Worm (Caenorhabditis elegans) whole organism, mixed stage, embryonic: ENCODE data around the gene Y73F8A.27.

Experiments used
- M03D4.4 ChIP-seq: sonication (generic microtip); optimal IDR thresholded peaks from 2 replicates; lab custom pipeline; 2017; ENCODE audit warnings: mild to moderate bottlenecking, missing genetic modification characterization, missing compliant biosample characterization
- bed-3 ChIP-seq: fragments of 200-800 bp; sonication (Bioruptor generic); optimal IDR thresholded peaks from 3 replicates; lab custom pipeline; 2018; ENCODE audit warnings: mild to moderate bottlenecking, missing genetic modification characterization, moderate library complexity, missing compliant biosample characterization
- blmp-1 ChIP-seq: fragments of 150-350 bp; optimal IDR thresholded peaks from 2 replicates; lab custom pipeline; 2014; ENCODE audit warnings: missing biosample characterization, missing genetic modification characterization
- ceh-39 ChIP-seq: fragments of 150-350 bp; optimal IDR thresholded peaks from 2 replicates; lab custom pipeline; 2014; ENCODE audit warnings: missing biosample characterization, missing genetic modification characterization
- ceh-43 ChIP-seq: fragments of 200-800 bp; sonication (Bioruptor generic); optimal IDR thresholded peaks from 2 replicates; lab custom pipeline; 2018; ENCODE audit warnings: mild to moderate bottlenecking, missing genetic modification characterization, moderate library complexity, missing compliant biosample characterization
- ceh-83 ChIP-seq: fragments of 200-800 bp; sonication (Bioruptor generic); optimal IDR thresholded peaks from 2 replicates; lab custom pipeline; 2018; ENCODE audit warnings: mild to moderate bottlenecking, missing genetic modification characterization, missing compliant biosample characterization
- ces-1 ChIP-seq: fragments of 150-350 bp; optimal IDR thresholded peaks from 2 replicates; lab custom pipeline; 2014; ENCODE audit warnings: missing biosample characterization, missing genetic modification reagents, missing genetic modification characterization
- cnd-1 ChIP-seq: fragments of 200-800 bp; sonication (Bioruptor generic); optimal IDR thresholded peaks from 2 replicates; lab custom pipeline; 2018; ENCODE audit warnings: mild to moderate bottlenecking, missing genetic modification characterization, missing compliant biosample characterization
- drap-1 ChIP-seq: fragments of 200-800 bp; sonication (Bioruptor generic); optimal IDR thresholded peaks from 3 replicates; lab custom pipeline; 2018; ENCODE audit warnings: mild to moderate bottlenecking, missing genetic modification characterization, missing compliant biosample characterization
- elt-1 ChIP-seq: sonication (generic microtip); optimal IDR thresholded peaks from 2 replicates; lab custom pipeline; 2017; ENCODE audit warnings: missing genetic modification characterization, mild to moderate bottlenecking, missing compliant biosample characterization, antibody characterized with exemption, moderate library complexity, borderline replicate concordance; ENCODE audit not compliant: insufficient read depth
- elt-3 ChIP-seq: fragments of 150-350 bp; optimal IDR thresholded peaks from 2 replicates; lab custom pipeline; 2014; ENCODE audit warnings: missing biosample characterization, missing genetic modification characterization
- flh-1 ChIP-seq: fragments of 200-800 bp; sonication (Bioruptor generic); optimal IDR thresholded peaks from 2 replicates; lab custom pipeline; 2018; ENCODE audit warnings: mild to moderate bottlenecking, missing genetic modification characterization, moderate library complexity, missing compliant biosample characterization
- ham-2 ChIP-seq: fragments of 200-800 bp; sonication (Bioruptor generic); optimal IDR thresholded peaks from 2 replicates; lab custom pipeline; 2018; ENCODE audit warnings: mild to moderate bottlenecking, missing genetic modification characterization, missing compliant biosample characterization
- hlh-1 ChIP-seq: fragments of 150-350 bp; optimal IDR thresholded peaks from 2 replicates; lab custom pipeline; 2014; ENCODE audit warnings: missing biosample characterization, missing genetic modification reagents, missing genetic modification characterization
- lin-13 ChIP-seq: fragments of 150-350 bp; optimal IDR thresholded peaks from 2 replicates; lab custom pipeline; 2014; ENCODE audit warnings: missing biosample characterization, missing genetic modification characterization
- lin-32 ChIP-seq: fragments of 200-800 bp; sonication (Bioruptor generic); optimal IDR thresholded peaks from 2 replicates; lab custom pipeline; 2018; ENCODE audit warnings: mild to moderate bottlenecking, missing genetic modification characterization, missing compliant biosample characterization
- lsy-2 ChIP-seq: fragments of 150-350 bp; optimal IDR thresholded peaks from 2 replicates; lab custom pipeline; 2014; ENCODE audit warnings: missing biosample characterization, missing genetic modification characterization
- mab-5 ChIP-seq: fragments of 150-350 bp; optimal IDR thresholded peaks from 2 replicates; lab custom pipeline; 2014; ENCODE audit warnings: missing biosample characterization, missing genetic modification characterization
- mep-1 ChIP-seq: fragments of 150-350 bp; optimal IDR thresholded peaks from 2 replicates; lab custom pipeline; 2017; ENCODE audit warnings: missing biosample characterization, missing genetic modification reagents, missing genetic modification characterization, inconsistent platforms
- mls-2 ChIP-seq: sonication (generic microtip); optimal IDR thresholded peaks from 2 replicates; lab custom pipeline; 2016; ENCODE audit warnings: mild to moderate bottlenecking, missing genetic modification characterization, moderate library complexity, missing compliant biosample characterization
- nhr-12 ChIP-seq: fragments of 150-350 bp; optimal IDR thresholded peaks from 2 replicates; lab custom pipeline; 2014; ENCODE audit warnings: missing biosample characterization, missing genetic modification characterization
- nhr-2 ChIP-seq: fragments of 150-350 bp; optimal IDR thresholded peaks from 2 replicates; lab custom pipeline; 2014; ENCODE audit warnings: missing biosample characterization, missing genetic modification characterization
- nhr-237 ChIP-seq: fragments of 150-350 bp; optimal IDR thresholded peaks from 2 replicates; lab custom pipeline; 2014; ENCODE audit warnings: missing biosample characterization, missing genetic modification characterization
- nhr-28 ChIP-seq: fragments of 150-350 bp; optimal IDR thresholded peaks from 2 replicates; lab custom pipeline; 2014; ENCODE audit warnings: missing biosample characterization, missing genetic modification characterization
- nhr-76 ChIP-seq: sonication (generic microtip); optimal IDR thresholded peaks from 2 replicates; lab custom pipeline; 2017; ENCODE audit warnings: missing biosample characterization, missing genetic modification characterization
- pha-4 ChIP-seq: fragments of 150-350 bp; optimal IDR thresholded peaks from 2 replicates; lab custom pipeline; 2018; ENCODE audit warnings: missing biosample characterization, missing genetic modification reagents, missing genetic modification characterization
- sem-2 ChIP-seq: fragments of 200-800 bp; sonication (Bioruptor generic); optimal IDR thresholded peaks from 2 replicates; lab custom pipeline; 2018; ENCODE audit warnings: mild to moderate bottlenecking, missing genetic modification characterization, missing compliant biosample characterization
- snpc-4 ChIP-seq: fragments of 150-350 bp; optimal IDR thresholded peaks from 2 replicates; lab custom pipeline; 2014; ENCODE audit warnings: missing biosample characterization, missing genetic modification characterization
- sptf-1 ChIP-seq: sonication (generic microtip); optimal IDR thresholded peaks from 2 replicates; lab custom pipeline; 2017; ENCODE audit warnings: mild to moderate bottlenecking, missing genetic modification characterization, moderate library complexity, missing compliant biosample characterization
- tbx-8 ChIP-seq: fragments of 200-800 bp; sonication (Bioruptor generic); optimal IDR thresholded peaks from 2 replicates; lab custom pipeline; 2018; ENCODE audit warnings: mild to moderate bottlenecking, missing genetic modification characterization, moderate library complexity, missing compliant biosample characterization
- unc-120 ChIP-seq: sonication (generic microtip); optimal IDR thresholded peaks from 2 replicates; lab custom pipeline; 2017; ENCODE audit warnings: missing genetic modification characterization, missing compliant biosample characterization; ENCODE audit not compliant: poor library complexity, severe bottlenecking
- unc-39 ChIP-seq: fragments of 150-350 bp; optimal IDR thresholded peaks from 2 replicates; lab custom pipeline; 2014; ENCODE audit warnings: missing biosample characterization, missing genetic modification characterization
- unc-62 ChIP-seq: fragments of 150-350 bp; optimal IDR thresholded peaks from 2 replicates; lab custom pipeline; 2014; ENCODE audit warnings: missing biosample characterization, missing genetic modification reagents, missing genetic modification characterization
- zip-8 ChIP-seq: fragments of 150-350 bp; optimal IDR thresholded peaks from 2 replicates; lab custom pipeline; 2014; ENCODE audit warnings: missing biosample characterization, missing genetic modification characterization
- ztf-11 ChIP-seq: fragments of 150-350 bp; optimal IDR thresholded peaks from 2 replicates; lab custom pipeline; 2014; ENCODE audit warnings: missing biosample characterization, missing genetic modification characterization

The Y73F8A.27 gene

DNA sequence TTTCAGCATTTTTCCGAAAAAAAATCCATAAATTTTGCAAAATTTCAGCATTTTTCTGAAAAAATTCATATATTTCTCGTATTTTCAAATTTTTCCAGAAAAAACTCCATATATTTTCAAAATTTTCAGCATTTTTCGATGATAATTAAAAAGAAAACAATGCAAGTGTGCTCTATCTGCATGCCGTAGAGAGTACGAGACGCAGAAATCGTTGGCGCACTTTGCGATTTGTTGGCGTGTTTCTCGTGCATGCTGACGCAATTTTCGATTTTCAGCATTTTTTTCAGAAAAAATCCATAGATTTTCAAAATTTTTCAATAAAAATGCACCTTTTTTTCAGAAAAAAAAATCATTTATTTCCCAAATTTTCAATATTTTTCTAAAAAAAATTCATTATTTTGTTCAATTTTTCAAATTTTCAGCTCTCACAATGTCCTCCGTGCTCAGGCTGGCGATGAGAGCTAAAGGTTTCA is at the start of gene Y73F8A.27:
Gene Y73F8A.27 (plus strand): TSS at position 423 of the 473 bp plus-strand sequence.
- no peak for TF ChIP-seq elt-3 (tag; lab: Kevin White, UChicago)
- peak; percentile 93 for TF ChIP-seq mep-1 (tag; lab: Kevin White, UChicago)
- peak; percentile 11 for TF ChIP-seq unc-120 (tag; lab: Kevin White, UChicago)
- TF ChIP-seq flh-1 (GFP tag; lab: Kevin White, UChicago): no peak
- peak; percentile 73 for TF ChIP-seq lsy-2 (tag; lab: Kevin White, UChicago)
- peak; percentile 87 for TF ChIP-seq pha-4 (tag; lab: Kevin White, UChicago)
- peak; percentile 74 for TF ChIP-seq nhr-237 (tag; lab: Kevin White, UChicago)
- no peak for TF ChIP-seq unc-62 (GFP tag; lab: Kevin White, UChicago)
- TF ChIP-seq mab-5 (tag; lab: Kevin White, UChicago): peak; percentile 33
- TF ChIP-seq sptf-1 (tag; lab: Kevin White, UChicago): peak; percentile 61
- peak; percentile 24 for TF ChIP-seq M03D4.4 (tag; lab: Kevin White, UChicago)
- TF ChIP-seq ztf-11 (tag; lab: Kevin White, UChicago): no peak
- no peak for TF ChIP-seq zip-8 (tag; lab: Kevin White, UChicago)
- TF ChIP-seq nhr-28 (tag; lab: Kevin White, UChicago): no peak
- TF ChIP-seq ceh-39 (tag; lab: Kevin White, UChicago): peak; percentile 63
- TF ChIP-seq lin-13 (tag; lab: Kevin White, UChicago): peak; percentile 79
- peak; percentile 32 for TF ChIP-seq nhr-2 (tag; lab: Kevin White, UChicago)
- no peak for TF ChIP-seq bed-3 (GFP tag; lab: Kevin White, UChicago)
- TF ChIP-seq drap-1 (GFP tag; lab: Kevin White, UChicago): peak; percentile 38
- TF ChIP-seq ceh-43 (GFP tag; lab: Kevin White, UChicago): no peak
- TF ChIP-seq ceh-83 (GFP tag; lab: Kevin White, UChicago): no peak
- no peak for TF ChIP-seq cnd-1 (tag; lab: Kevin White, UChicago)
- TF ChIP-seq lin-32 (GFP tag; lab: Kevin White, UChicago): no peak
- no peak for TF ChIP-seq elt-1 (tag; lab: Kevin White, UChicago)
- TF ChIP-seq sem-2 (GFP tag; lab: Kevin White, UChicago): no peak
- peak; percentile 33 for TF ChIP-seq hlh-1 (tag; lab: Kevin White, UChicago)
- no peak for TF ChIP-seq snpc-4 (tag; lab: Kevin White, UChicago)
- TF ChIP-seq mls-2 (tag; lab: Kevin White, UChicago): no peak
- no peak for TF ChIP-seq nhr-12
- no peak for TF ChIP-seq nhr-76 (tag; lab: Kevin White, UChicago)
- no peak for TF ChIP-seq tbx-8 (GFP tag; lab: Kevin White, UChicago)
- TF ChIP-seq unc-39 (tag; lab: Kevin White, UChicago): no peak
- TF ChIP-seq blmp-1 (tag; lab: Kevin White, UChicago): no peak
- peak; percentile 72 for TF ChIP-seq ces-1 (GFP tag; lab: Kevin White, UChicago)
- TF ChIP-seq ham-2 (GFP tag; lab: Kevin White, UChicago): no peak

DNA sequence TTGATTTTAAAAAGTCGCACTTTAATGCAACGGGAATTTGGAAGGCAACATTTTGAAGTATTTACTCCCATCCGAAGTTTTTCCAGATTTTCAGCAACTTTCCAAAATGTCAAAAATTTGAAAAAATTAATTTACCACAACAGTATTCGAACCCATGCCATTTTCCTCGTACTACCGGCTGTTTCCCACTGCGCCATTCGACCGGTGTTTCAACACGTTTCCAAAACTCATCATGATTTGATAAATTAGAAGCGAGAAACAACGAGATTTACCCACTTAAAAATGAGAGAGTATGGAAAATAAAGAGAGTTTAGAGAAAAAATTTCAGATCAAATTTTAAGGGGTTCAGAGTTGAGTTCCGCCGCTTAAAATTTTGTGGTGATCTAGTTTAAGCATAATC is 38.8 kb upstream of the Y73F8A.27 start:
- TF ChIP-seq mab-5 (tag; lab: Kevin White, UChicago) (peak; percentile 38), nhr-76 (tag; lab: Kevin White, UChicago) (no peak), zip-8 (tag; lab: Kevin White, UChicago) (peak; percentile 42)
- TF ChIP-seq, all 35 proteins: peak for 2

DNA sequence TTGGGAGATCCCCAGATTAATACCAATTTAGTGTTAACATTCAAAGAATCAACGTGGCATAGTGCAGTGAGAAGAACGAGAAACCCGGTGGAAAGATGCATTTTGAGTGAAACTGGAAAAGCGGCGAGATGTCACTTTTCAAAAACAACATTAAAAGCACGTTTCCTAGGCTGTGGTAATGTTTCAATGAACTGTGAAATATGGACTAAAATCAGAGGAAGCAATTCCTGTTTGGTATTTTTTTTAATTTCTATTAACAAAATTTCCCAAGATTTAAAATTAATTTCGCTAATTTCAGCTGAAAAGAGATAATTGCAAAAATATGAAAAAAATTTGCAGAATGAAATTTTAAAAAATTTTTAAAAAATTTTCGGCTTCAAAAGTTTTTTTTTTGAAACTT is 31.3 kb upstream of the Y73F8A.27 start, which contains the start of gene Y73F8A.22:
Gene Y73F8A.22 (minus strand): TSS at position 101 of the 400 bp plus-strand sequence.
- TF ChIP-seq snpc-4 (tag; lab: Kevin White, UChicago): no peak
- TF ChIP-seq hlh-1 (tag; lab: Kevin White, UChicago): no peak
- TF ChIP-seq sem-2 (GFP tag; lab: Kevin White, UChicago): no peak
- no peak for TF ChIP-seq ces-1 (GFP tag; lab: Kevin White, UChicago)
- no peak for TF ChIP-seq mep-1 (tag; lab: Kevin White, UChicago)
- no peak for TF ChIP-seq unc-62 (GFP tag; lab: Kevin White, UChicago)
- no peak for TF ChIP-seq zip-8 (tag; lab: Kevin White, UChicago)
- no peak for TF ChIP-seq unc-120 (tag; lab: Kevin White, UChicago)
- no peak for TF ChIP-seq ceh-39 (tag; lab: Kevin White, UChicago)
- no peak for TF ChIP-seq nhr-76 (tag; lab: Kevin White, UChicago)
- no peak for TF ChIP-seq bed-3 (GFP tag; lab: Kevin White, UChicago)
